Fruit fly (Drosophila melanogaster) whole organism, wandering third instar larva: ENCODE data around the gene spg.

Experiments
- Abd-B ChIP-seq: fragments of >200 bp; optimal IDR thresholded peaks from 2 replicates; lab custom pipeline; 2017; ENCODE audit warnings: missing biosample characterization, missing genetic modification characterization
- CG32264 ChIP-seq: fragments of 200-800 bp; sonication (Bioruptor generic); optimal IDR thresholded peaks from 2 replicates; lab custom pipeline; 2016; ENCODE audit warnings: missing biosample characterization, missing genetic modification characterization
- CG9705 ChIP-seq: fragments of 200-800 bp; sonication (Bioruptor generic); optimal IDR thresholded peaks from 2 replicates; lab custom pipeline; 2018; ENCODE audit warnings: missing biosample characterization, mild to moderate bottlenecking, missing genetic modification characterization
- CrebA ChIP-seq: fragments of 200-800 bp; sonication (Bioruptor generic); optimal IDR thresholded peaks from 2 replicates; lab custom pipeline; 2016; ENCODE audit warnings: missing biosample characterization, mild to moderate bottlenecking, missing genetic modification characterization, borderline replicate concordance
- Dfd ChIP-seq: fragments of >200 bp; optimal IDR thresholded peaks from 2 replicates; lab custom pipeline; 2017; ENCODE audit warnings: missing biosample characterization, missing genetic modification characterization
- Dif ChIP-seq: fragments of 200-275, 200-300 bp; sonication (Bioruptor generic); optimal IDR thresholded peaks from 2 replicates; lab custom pipeline; 2018; ENCODE audit warnings: missing biosample characterization, missing genetic modification characterization; ENCODE audit not compliant: partially characterized antibody
- GATAd ChIP-seq: sonication (Bioruptor generic); optimal IDR thresholded peaks from 2 replicates; lab custom pipeline; 2016; ENCODE audit warnings: missing biosample characterization, missing genetic modification characterization
- Hnf4 ChIP-seq: fragments of 200-800 bp; sonication (Bioruptor generic); optimal IDR thresholded peaks from 2 replicates; lab custom pipeline; 2016; ENCODE audit warnings: missing biosample characterization, mild to moderate bottlenecking, missing genetic modification characterization
- Hr78 ChIP-seq: fragments of >200 bp; optimal IDR thresholded peaks from 2 replicates; lab custom pipeline; 2017; ENCODE audit warnings: missing biosample characterization, missing genetic modification characterization
- Mio ChIP-seq: sonication (Bioruptor generic); optimal IDR thresholded peaks from 2 replicates; lab custom pipeline; 2016; ENCODE audit warnings: missing biosample characterization, missing genetic modification characterization
- Myc ChIP-seq: fragments of >200 bp; optimal IDR thresholded peaks from 2 replicates; lab custom pipeline; 2017
- N ChIP-seq: fragments of >200 bp; optimal IDR thresholded peaks from 2 replicates; lab custom pipeline; 2018; ENCODE audit warnings: missing biosample characterization, missing external identifiers, missing genetic modification characterization
- OdsH ChIP-seq: fragments of 200-800 bp; sonication (Bioruptor generic); optimal IDR thresholded peaks from 2 replicates; lab custom pipeline; 2016; ENCODE audit warnings: missing biosample characterization, mild to moderate bottlenecking, missing genetic modification characterization
- Rel ChIP-seq, 2 experiments: fragments of 200-800 bp; sonication (Bioruptor generic) in 1 of 2; optimal IDR thresholded peaks; 2 replicates in 1 of 2; 3 replicates in 1 of 2; lab custom pipeline; 2016 to 2019; ENCODE audit warnings: mild to moderate bottlenecking in 2 of 2, missing biosample characterization in 2 of 2, missing genetic modification characterization in 2 of 2, moderate library complexity in 1 of 2
- Vsx2 ChIP-seq: fragments of 200-300, 225-300 bp; sonication (Bioruptor generic); optimal IDR thresholded peaks from 2 replicates; lab custom pipeline; 2018; ENCODE audit warnings: missing biosample characterization, missing genetic modification characterization; ENCODE audit not compliant: partially characterized antibody
- br ChIP-seq: fragments of 200-800 bp; sonication (Bioruptor generic); optimal IDR thresholded peaks from 2 replicates; lab custom pipeline; 2016; ENCODE audit warnings: missing biosample characterization, missing genetic modification characterization
- brk ChIP-seq: fragments of 200-800 bp; sonication (Bioruptor generic); optimal IDR thresholded peaks from 2 replicates; lab custom pipeline; 2016; ENCODE audit warnings: missing biosample characterization, mild to moderate bottlenecking, missing genetic modification characterization
- dl ChIP-seq, 2 experiments: fragments of 175-275, 200-275 bp in 1 of 2; fragments of 200-275 bp in 1 of 2; sonication (Bioruptor generic); optimal IDR thresholded peaks; lab custom pipeline; 2018; ENCODE audit warnings: mild to moderate bottlenecking in 2 of 2, missing biosample characterization in 2 of 2, missing genetic modification characterization in 2 of 2, moderate library complexity in 2 of 2; ENCODE audit not compliant: partially characterized antibody in 2 of 2, insufficient read depth in 1 of 2
- dmrt93B ChIP-seq: fragments of 200-800 bp; sonication (Bioruptor generic); optimal IDR thresholded peaks from 2 replicates; lab custom pipeline; 2018; ENCODE audit warnings: missing biosample characterization, mild to moderate bottlenecking, missing genetic modification characterization
- dsf ChIP-seq: sonication (Bioruptor generic); optimal IDR thresholded peaks from 2 replicates; lab custom pipeline; 2016; ENCODE audit warnings: missing biosample characterization, missing genetic modification characterization, borderline replicate concordance
- ey ChIP-seq: fragments of 200-800 bp; sonication (Bioruptor generic); optimal IDR thresholded peaks from 2 replicates; lab custom pipeline; 2016; ENCODE audit warnings: missing biosample characterization, missing genetic modification characterization
- foxo ChIP-seq, 2 experiments: fragments of 200-800 bp; sonication (Bioruptor generic); optimal IDR thresholded peaks; 2 replicates in 1 of 2; 3 replicates in 1 of 2; lab custom pipeline; 2016 to 2017; ENCODE audit warnings: missing biosample characterization in 2 of 2, missing genetic modification characterization in 2 of 2
- fru ChIP-seq: fragments of 200-800 bp; sonication (Bioruptor generic); optimal IDR thresholded peaks from 3 replicates; lab custom pipeline; 2016; ENCODE audit warnings: missing biosample characterization, mild to moderate bottlenecking, missing genetic modification characterization
- h ChIP-seq: fragments of 200-800 bp; sonication (Bioruptor generic); optimal IDR thresholded peaks from 3 replicates; lab custom pipeline; 2016; ENCODE audit warnings: missing biosample characterization, mild to moderate bottlenecking, missing genetic modification characterization
- jim ChIP-seq: fragments of 175-275, 200-325 bp; sonication (Bioruptor generic); optimal IDR thresholded peaks from 2 replicates; lab custom pipeline; 2016; ENCODE audit warnings: missing biosample characterization, mild to moderate bottlenecking, missing genetic modification characterization
- lola ChIP-seq: fragments of >200 bp; optimal IDR thresholded peaks from 2 replicates; lab custom pipeline; 2017; ENCODE audit warnings: missing biosample characterization, missing genetic modification characterization
- psq ChIP-seq: fragments of 200-800 bp; sonication (Bioruptor generic); optimal IDR thresholded peaks from 3 replicates; lab custom pipeline; 2017; ENCODE audit warnings: missing biosample characterization, mild to moderate bottlenecking, missing genetic modification characterization, moderate library complexity
- rgr ChIP-seq: fragments of 200-800 bp; sonication (Bioruptor generic); optimal IDR thresholded peaks from 3 replicates; lab custom pipeline; 2016; ENCODE audit warnings: missing biosample characterization, mild to moderate bottlenecking, missing genetic modification characterization
- sage ChIP-seq: fragments of 200-800 bp; sonication (Bioruptor generic); optimal IDR thresholded peaks from 2 replicates; lab custom pipeline; 2016; ENCODE audit warnings: missing biosample characterization, mild to moderate bottlenecking, missing genetic modification characterization
- sv ChIP-seq: fragments of 200-800 bp; sonication (Bioruptor generic); optimal IDR thresholded peaks from 3 replicates; lab custom pipeline; 2016; ENCODE audit warnings: missing biosample characterization, missing genetic modification characterization
- tai ChIP-seq: sonication (Bioruptor generic); optimal IDR thresholded peaks from 2 replicates; lab custom pipeline; 2016; ENCODE audit warnings: missing biosample characterization, missing genetic modification characterization
- usp ChIP-seq: fragments of >200 bp; optimal IDR thresholded peaks from 2 replicates; lab custom pipeline; 2017; ENCODE audit warnings: missing biosample characterization, missing genetic modification characterization
- woc ChIP-seq: sonication (Bioruptor generic); optimal IDR thresholded peaks from 2 replicates; lab custom pipeline; 2016; ENCODE audit warnings: missing biosample characterization, mild to moderate bottlenecking, missing genetic modification characterization

The spg gene

DNA sequence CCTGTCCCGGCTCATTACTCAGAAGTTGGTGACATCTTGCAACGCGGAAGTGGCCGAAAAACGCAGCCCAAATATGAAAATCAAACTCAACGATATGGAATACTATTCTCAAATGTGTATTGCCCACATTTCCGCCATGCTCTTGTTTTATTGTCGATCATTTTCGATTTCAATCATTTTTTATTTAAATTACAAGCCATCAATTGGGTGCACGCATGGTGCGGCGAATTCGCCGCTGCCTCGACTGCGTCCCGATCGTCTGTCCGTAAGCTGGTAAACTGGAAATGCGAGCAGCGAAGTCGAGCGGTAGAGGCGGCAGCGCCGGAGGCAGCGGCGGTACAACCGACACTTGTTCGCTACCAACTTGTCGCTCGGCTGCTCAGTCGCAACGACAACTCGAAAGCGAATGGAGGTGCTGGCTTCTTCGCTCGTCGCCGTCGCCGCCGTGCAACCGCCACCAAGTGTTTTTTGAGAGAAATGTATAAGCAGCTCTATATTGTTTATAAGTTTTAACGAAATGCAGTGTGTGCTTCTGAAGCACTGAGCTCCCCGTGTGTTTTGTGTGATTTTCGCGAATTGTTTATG lies 46.5 kb downstream of the spg start:
- TF ChIP-seq usp (GFP tag; lab: Kevin White, UChicago) (no peak), foxo (GFP tag; optimal IDR thresholded peaks at IDR 0.05; lab: Kevin White, UChicago) (peak in 1 of 2 experiments; percentile 7), rgr (GFP tag; lab: Kevin White, UChicago) (peak; percentile 7), CrebA (GFP tag; lab: Kevin White, UChicago) (no peak), Dif (GFP tag; lab: Kevin White, UChicago) (peak; percentile 32), h (peak; percentile 56), woc (GFP tag; lab: Kevin White, UChicago) (no peak), Dfd (GFP tag; lab: Kevin White, UChicago) (no peak), jim (no peak), fru (peak; percentile 34), Rel (GFP tag; optimal IDR thresholded peaks at IDR 0.05; lab: Kevin White, UChicago) (no peak), Rel (tag; optimal IDR thresholded peaks at IDR 0.05; lab: Kevin White, UChicago) (peak; percentile 0), dmrt93B (GFP tag; lab: Kevin White, UChicago) (no peak)

DNA sequence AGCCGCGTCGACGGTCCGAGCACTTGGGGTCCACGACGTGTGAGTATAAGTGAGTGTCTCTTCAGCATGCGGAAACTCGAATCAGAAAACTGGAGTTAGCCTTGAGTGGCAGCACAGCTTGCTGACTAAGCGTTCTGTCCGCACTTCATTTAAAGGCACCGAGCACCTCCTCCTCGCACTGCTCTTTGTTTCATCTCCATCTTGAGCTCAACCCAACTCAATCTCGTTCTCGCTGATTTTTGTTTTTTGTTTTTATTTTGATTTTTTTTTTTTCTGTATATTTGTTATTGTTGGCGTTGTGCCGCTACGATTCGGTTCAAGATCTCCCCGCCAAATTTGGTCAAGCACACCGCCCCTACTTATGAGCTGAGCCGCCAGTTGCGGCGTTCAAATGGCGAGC lies 49.9 kb downstream of the spg start:
- TF ChIP-seq rgr (GFP tag; lab: Kevin White, UChicago) (no peak), tai (no peak), GATAd (no peak), brk (GFP tag; lab: Kevin White, UChicago) (no peak), dsf (GFP tag; lab: Kevin White, UChicago) (no peak), foxo (GFP tag; optimal IDR thresholded peaks at IDR 0.05; lab: Kevin White, UChicago) (no peak), Abd-B (no peak)
- TF ChIP-seq, all 38 proteins: peak for 0

DNA sequence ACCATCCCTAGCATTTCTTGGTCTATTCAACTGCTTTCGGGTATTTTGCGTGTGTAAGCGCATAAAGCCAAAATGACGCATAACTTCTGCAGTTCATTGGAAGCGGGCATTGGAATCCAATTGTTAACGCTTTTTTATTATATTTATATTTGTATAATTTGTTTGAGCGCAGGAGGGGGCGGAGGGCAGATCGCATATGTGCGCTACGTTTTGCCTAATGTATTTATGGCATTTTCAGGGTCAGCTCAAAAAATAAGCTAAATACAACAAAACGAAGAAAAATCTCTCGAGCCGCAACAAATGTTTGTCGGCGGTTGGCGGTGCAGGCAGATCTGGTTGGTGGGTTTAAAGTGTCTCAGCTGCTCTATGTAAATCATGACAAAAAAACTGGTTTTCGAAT lies 52.8 kb downstream of the spg start:
- TF ChIP-seq psq (GFP tag; lab: Kevin White, UChicago), result no peak
- TF ChIP-seq Mio, result no peak
- no peak for TF ChIP-seq Hr78 (GFP tag; lab: Kevin White, UChicago)
- TF ChIP-seq sage (GFP tag; lab: Kevin White, UChicago), result no peak
- TF ChIP-seq Hnf4 (GFP tag; lab: Kevin White, UChicago), result no peak
- no peak for TF ChIP-seq foxo (GFP tag; optimal IDR thresholded peaks at IDR 0.05; lab: Kevin White, UChicago)
- no peak for TF ChIP-seq dl (GFP tag; optimal IDR thresholded peaks at IDR 0.05; lab: Kevin White, UChicago; ENCODE audit: insufficient read depth in 1 of 2, partially characterized antibody in 2 of 2)
- no peak for TF ChIP-seq Myc
- no peak for TF ChIP-seq CG9705 (GFP tag; lab: Kevin White, UChicago)
- TF ChIP-seq Vsx2 (GFP tag; lab: Kevin White, UChicago), result no peak

DNA sequence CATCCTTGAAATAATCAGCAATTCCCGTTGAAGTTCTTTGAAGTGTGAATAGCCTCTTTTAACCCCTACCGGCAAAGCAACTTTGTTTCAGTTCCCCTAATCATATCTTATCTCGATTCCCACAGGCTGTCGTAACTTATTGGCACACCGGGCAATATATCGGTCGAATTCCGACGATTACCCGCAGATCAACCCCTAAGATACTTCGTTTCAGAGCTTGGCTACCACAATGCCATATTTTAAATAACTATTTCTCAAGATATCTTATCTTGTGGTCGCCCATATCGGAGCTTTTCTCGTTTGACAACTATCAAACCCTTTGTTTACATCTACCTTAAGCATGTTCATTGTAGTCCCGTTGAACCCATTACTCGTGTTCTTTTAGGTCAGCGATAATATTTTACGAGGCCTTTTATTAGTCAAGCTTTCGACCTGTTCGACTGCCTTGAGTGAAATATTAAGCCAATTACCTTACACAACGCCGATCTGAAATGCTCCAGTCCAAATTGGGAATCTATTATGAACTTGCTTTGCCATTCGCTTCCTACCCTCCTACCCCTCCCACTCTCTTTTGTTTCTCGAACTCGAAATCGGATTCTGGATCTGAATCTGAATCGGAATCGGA lies 54.0 kb downstream of the spg start:
- no peak for TF ChIP-seq N (GFP tag; lab: Kevin White, UChicago)
- TF ChIP-seq sv (GFP tag; lab: Kevin White, UChicago), result no peak
- no peak for TF ChIP-seq Myc
- no peak for TF ChIP-seq CrebA (GFP tag; lab: Kevin White, UChicago)
- no peak for TF ChIP-seq Hnf4 (GFP tag; lab: Kevin White, UChicago)
- no peak for TF ChIP-seq fru
- TF ChIP-seq foxo (GFP tag; optimal IDR thresholded peaks at IDR 0.05; lab: Kevin White, UChicago), result no peak
- no peak for TF ChIP-seq OdsH (GFP tag; lab: Kevin White, UChicago)
- TF ChIP-seq Rel (GFP tag; optimal IDR thresholded peaks at IDR 0.05; lab: Kevin White, UChicago), result no peak
- no peak for TF ChIP-seq Rel (tag; optimal IDR thresholded peaks at IDR 0.05; lab: Kevin White, UChicago)
- TF ChIP-seq CG32264 (GFP tag; lab: Kevin White, UChicago), result no peak
- no peak for TF ChIP-seq psq (GFP tag; lab: Kevin White, UChicago)
- TF ChIP-seq Hr78 (GFP tag; lab: Kevin White, UChicago), result no peak
- no peak for TF ChIP-seq ey (GFP tag; lab: Kevin White, UChicago)
- TF ChIP-seq tai, result no peak
- TF ChIP-seq Mio, result no peak
- TF ChIP-seq br (GFP tag; lab: Kevin White, UChicago), result no peak
- TF ChIP-seq lola (GFP tag; lab: Kevin White, UChicago), result no peak
- no peak for TF ChIP-seq h
- TF ChIP-seq Dfd (GFP tag; lab: Kevin White, UChicago), result no peak
